Fruit fly (Drosophila melanogaster) whole organism, pupa: Measurements from ENCODE around the gene Glut4EF.

ENCODE experiments used
- CG10348 ChIP-seq: fragments of 200-800 bp; sonication (Bioruptor generic); IDR thresholded peaks from 2 replicates; pipeline ENCODE4 v1.3.6; 2022; ENCODE audit warnings: missing biosample characterization, missing genetic modification characterization
- CG12605 ChIP-seq: fragments of 200-800 bp; sonication (Bioruptor generic); IDR thresholded peaks from 2 replicates; pipeline ENCODE4 v1.3.6; 2022; ENCODE audit warnings: missing biosample characterization, missing genetic modification characterization
- CG13204 ChIP-seq: fragments of 200-800 bp; sonication (Bioruptor generic); optimal IDR thresholded peaks from 2 replicates; lab custom pipeline; 2018; ENCODE audit warnings: missing biosample characterization, mild to moderate bottlenecking, missing genetic modification characterization, moderate library complexity
- CG14655 ChIP-seq: fragments of 200-800 bp; sonication (Bioruptor generic); optimal IDR thresholded peaks from 3 replicates; lab custom pipeline; 2017; ENCODE audit warnings: mild to moderate bottlenecking, missing biosample characterization, missing genetic modification reagents, missing genetic modification characterization
- CG34367 ChIP-seq: fragments of 200-800 bp; sonication (Bioruptor generic); optimal IDR thresholded peaks from 2 replicates; lab custom pipeline; 2018; ENCODE audit warnings: missing biosample characterization, mild to moderate bottlenecking, missing genetic modification characterization
- CG4496 ChIP-seq: fragments of 200-800 bp; sonication (Bioruptor generic); IDR thresholded peaks from 3 replicates; pipeline ENCODE4 v1.3.6; 2022; ENCODE audit warnings: missing biosample characterization, missing genetic modification characterization
- CG8301 ChIP-seq: fragments of 200-800 bp; sonication (Bioruptor generic); optimal IDR thresholded peaks from 2 replicates; lab custom pipeline; 2018; ENCODE audit warnings: missing biosample characterization, mild to moderate bottlenecking, missing genetic modification characterization
- CG9948 ChIP-seq: fragments of 200-800 bp; sonication (Bioruptor generic); optimal IDR thresholded peaks from 2 replicates; lab custom pipeline; 2018; ENCODE audit warnings: missing biosample characterization, mild to moderate bottlenecking, missing genetic modification characterization, moderate library complexity
- EcR ChIP-seq: fragments of 200-800 bp; sonication (Bioruptor generic); optimal IDR thresholded peaks from 3 replicates; lab custom pipeline; 2019; ENCODE audit warnings: missing biosample characterization, missing genetic modification characterization, mild to moderate bottlenecking, moderate library complexity, missing genetic modification reagents
- Ets98B ChIP-seq: fragments of 200-800 bp; sonication (Bioruptor generic); IDR thresholded peaks from 2 replicates; pipeline ENCODE4 v1.3.6; 2022; ENCODE audit warnings: missing biosample characterization, missing genetic modification characterization
- Pif1A ChIP-seq: fragments of 200-800 bp; sonication (Bioruptor generic); optimal IDR thresholded peaks from 3 replicates; lab custom pipeline; 2016; ENCODE audit warnings: missing biosample characterization, missing genetic modification characterization
- gl ChIP-seq: fragments of 200-800 bp; sonication (Bioruptor generic); optimal IDR thresholded peaks from 2 replicates; lab custom pipeline; 2018; ENCODE audit warnings: missing biosample characterization, mild to moderate bottlenecking, missing genetic modification characterization
- rn ChIP-seq: fragments of 200-800 bp; sonication (Bioruptor generic); IDR thresholded peaks from 2 replicates; pipeline ENCODE4 v1.3.6; 2022; ENCODE audit warnings: missing biosample characterization, missing genetic modification characterization

dm6 chr3R:9929153-9929552, 54.7 kb downstream of the Glut4EF start:
- TF ChIP-seq CG12605 (GFP tag; lab: Robert Waterston, UW) (no peak), EcR (GFP tag; lab: Kevin White, UChicago) (no peak), CG14655 (GFP tag; lab: Kevin White, UChicago) (no peak), Ets98B (GFP tag; lab: Robert Waterston, UW) (no peak), CG9948 (tag; lab: Kevin White, UChicago) (no peak), CG34367 (tag; lab: Kevin White, UChicago) (no peak), CG10348 (no peak), CG4496 (GFP tag; lab: Robert Waterston, UW) (no peak), CG8301 (no peak), gl (tag; lab: Kevin White, UChicago) (no peak), CG13204 (GFP tag; lab: Kevin White, UChicago) (no peak), Pif1A (GFP tag; lab: Kevin White, UChicago) (no peak), rn (GFP tag; lab: Robert Waterston, UW) (no peak)
